Fruit fly (Drosophila melanogaster): ENCODE measurements around the gene Obp99c.

Obp99c gene

dm6 chr3R:29671060-29671707 lies 17.9 kb downstream of the Obp99c start, which contains the start of gene Obp99a:
Gene Obp99a (plus strand): TSS chr3R:29671657.
- TF ChIP-seq noc (tag; optimal IDR thresholded peaks at IDR 0.05): peak; percentile 26

dm6 chr3R:29668777-29669176 lies 20.3 kb downstream of the Obp99c start, which contains the start of the genes ppk20 and ppk30:
Gene ppk20 (minus strand): TSS chr3R:29668877.
Gene ppk30 (plus strand): TSS chr3R:29669149.
- no peak for TF ChIP-seq noc (tag; optimal IDR thresholded peaks at IDR 0.05)

DNA sequence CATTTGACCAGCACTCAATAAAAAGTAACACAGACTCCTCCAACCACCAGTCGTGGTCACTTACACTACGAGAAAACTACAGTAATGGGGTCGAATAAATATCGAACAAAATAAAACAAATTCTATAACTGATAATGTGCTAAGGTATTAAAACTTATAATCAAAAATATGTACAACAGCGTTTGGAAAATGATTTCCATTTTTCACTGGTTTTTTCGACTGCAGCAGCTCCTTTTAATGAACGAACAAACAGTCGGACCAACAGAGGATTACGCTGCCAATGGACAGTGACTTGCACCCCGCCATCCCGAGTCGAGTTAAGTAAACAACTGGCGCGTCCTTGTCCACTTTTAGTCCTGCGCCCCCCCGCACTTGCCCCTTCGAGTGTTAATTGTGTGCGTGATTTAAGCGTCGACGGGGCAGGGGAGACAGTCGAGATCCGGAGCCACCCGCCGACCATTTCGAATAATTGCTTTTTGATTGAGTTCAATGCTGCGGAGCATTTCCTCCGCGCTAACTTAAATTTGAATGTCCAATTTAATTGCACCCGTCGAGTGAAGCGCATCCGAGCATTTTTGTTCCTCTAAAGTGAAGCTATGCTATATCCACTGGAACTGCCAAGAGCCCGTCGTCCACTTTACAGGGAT lies 24.8 kb downstream of the Obp99c start, which contains the start of gene ppk21:
Gene ppk21, plus strand, starts transcription at position 597 of the 647 bp plus-strand sequence.
- TF ChIP-seq noc (tag; optimal IDR thresholded peaks at IDR 0.05): no peak

dm6 chr3R:29659950-29660349 lies 29.2 kb downstream of the Obp99c start, which contains the start of gene Dop1R2:
Gene Dop1R2 (minus strand): TSS chr3R:29659984.
- no peak for TF ChIP-seq noc (tag; optimal IDR thresholded peaks at IDR 0.05)

- no peak for TF ChIP-seq noc (tag; optimal IDR thresholded peaks at IDR 0.05)
These were observed 37.6 kb downstream of the Obp99c start for dm6 chr3R:29651488-29651887.
